Worm (Caenorhabditis elegans): Measurements from ENCODE around the gene sri-2.
A peak's percentile ranks its signal among the peaks of the same experiment; 100 is the strongest.

sri-2 gene

ce11 chrV:15928325-15928724 lies 36.7 kb downstream of the sri-2 start, which contains the start of gene pzf-1:
Gene pzf-1, minus strand, starts transcription at chrV:15928425.
- TF ChIP-seq sox-4 (tag; optimal IDR thresholded peaks at IDR 0.05) (no peak), unc-86 (tag; optimal IDR thresholded peaks at IDR 0.05) (no peak), nhr-85 (tag) (no peak), Y116A8C.19 (tag; optimal IDR thresholded peaks at IDR 0.05; ENCODE audit: borderline replicate concordance) (no peak), xbp-1 (tag; optimal IDR thresholded peaks at IDR 0.05) (no peak), isw-1 (GFP tag; IDR thresholded peaks at IDR 0.05) (no peak), lin-35 (GFP tag; optimal IDR thresholded peaks at IDR 0.05) (no peak), ceh-63 (GFP tag; optimal IDR thresholded peaks at IDR 0.05) (no peak), fkh-4 (tag; optimal IDR thresholded peaks at IDR 0.05; ENCODE audit: borderline replicate concordance) (no peak), lir-3 (tag; optimal IDR thresholded peaks at IDR 0.05; ENCODE audit: poor library complexity) (no peak)

DNA sequence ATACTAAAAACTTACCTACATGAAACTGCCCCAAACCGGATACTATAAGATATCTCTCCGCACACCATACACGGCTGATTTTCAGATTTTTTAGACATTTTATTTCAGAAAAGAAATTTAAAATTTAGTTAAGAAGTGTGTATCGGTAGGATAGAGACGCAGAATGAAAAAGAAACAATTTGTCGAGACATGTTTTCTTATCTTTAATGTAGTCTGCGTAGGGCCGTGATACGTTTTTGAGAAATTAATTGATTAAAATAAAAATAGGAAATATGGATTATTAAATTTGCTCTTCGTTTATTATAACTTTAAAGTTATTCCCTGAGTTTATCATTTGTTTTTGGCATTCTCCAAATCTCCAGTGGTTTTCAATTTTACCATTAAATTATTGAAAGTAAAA lies 40.7 kb downstream of the sri-2 start, which contains the start of gene nhr-108:
TSS of gene nhr-108 (minus strand) at position 166 of the 400 bp plus-strand sequence.
- TF ChIP-seq lsy-2 (tag; optimal IDR thresholded peaks at IDR 0.05) (no peak), elt-2 (tag; optimal IDR thresholded peaks at IDR 0.05) (peak; percentile 22), efl-1 (optimal IDR thresholded peaks at IDR 0.05) (no peak), efl-1 (GFP tag; optimal IDR thresholded peaks at IDR 0.05 in 1 of 2) (peak in 1 of 2 experiments; percentile 85)

ce11 chrV:15922979-15923378 lies 42.0 kb downstream of the sri-2 start, which contains the start of gene F35E8.13:
Gene F35E8.13, plus strand, starts transcription at chrV:15923279.
- TF ChIP-seq mab-9 (GFP tag; IDR thresholded peaks at IDR 0.05) (no peak), nhr-71 (tag; optimal IDR thresholded peaks at IDR 0.05) (no peak), nhr-84 (tag; optimal IDR thresholded peaks at IDR 0.05) (no peak), dsc-1 (tag; optimal IDR thresholded peaks at IDR 0.05) (no peak)

ce11 chrV:15921102-15921501 lies 43.9 kb downstream of the sri-2 start, which contains the start of gene cdr-1:
Gene cdr-1, plus strand, starts transcription at chrV:15921309.
- TF ChIP-seq lin-13 (GFP tag; optimal IDR thresholded peaks at IDR 0.05) (no peak), aha-1 (tag; optimal IDR thresholded peaks at IDR 0.05) (no peak), elt-3 (tag; optimal IDR thresholded peaks at IDR 0.05) (peak in 1 of 6 experiments; percentile 11), jun-1 (tag; optimal IDR thresholded peaks at IDR 0.05) (no peak)

- no peak for TF ChIP-seq ztf-4 (tag; optimal IDR thresholded peaks at IDR 0.05)
- TF ChIP-seq unc-98 (GFP tag; IDR thresholded peaks at IDR 0.05): no peak
- TF ChIP-seq lin-15B (tag; optimal IDR thresholded peaks at IDR 0.05): no peak
- TF ChIP-seq sptf-1 (tag; optimal IDR thresholded peaks at IDR 0.05): no peak
- TF ChIP-seq ztf-11 (tag; optimal IDR thresholded peaks at IDR 0.05): no peak
- TF ChIP-seq efl-3 (GFP tag; optimal IDR thresholded peaks at IDR 0.05): no peak
- no peak for TF ChIP-seq xbp-1 (tag; optimal IDR thresholded peaks at IDR 0.05)
- no peak for TF ChIP-seq ama-1 (optimal IDR thresholded peaks at IDR 0.05)
- TF ChIP-seq egl-27 (tag; optimal IDR thresholded peaks at IDR 0.05): no peak
- no peak for TF ChIP-seq hlh-4 (tag; optimal IDR thresholded peaks at IDR 0.05)
- TF ChIP-seq egl-13 (tag; optimal IDR thresholded peaks at IDR 0.05): no peak
- TF ChIP-seq aha-1 (tag; optimal IDR thresholded peaks at IDR 0.05): no peak
- no peak for TF ChIP-seq lir-3 (tag; optimal IDR thresholded peaks at IDR 0.05; ENCODE audit: poor library complexity)
- TF ChIP-seq mef-2 (tag; optimal IDR thresholded peaks at IDR 0.05): no peak
These were observed 44.7 kb downstream of the sri-2 start, which contains the start of gene F35E8.10 for ce11 chrV:15920273-15920672. Gene F35E8.10, minus strand, starts transcription at chrV:15920373.

DNA sequence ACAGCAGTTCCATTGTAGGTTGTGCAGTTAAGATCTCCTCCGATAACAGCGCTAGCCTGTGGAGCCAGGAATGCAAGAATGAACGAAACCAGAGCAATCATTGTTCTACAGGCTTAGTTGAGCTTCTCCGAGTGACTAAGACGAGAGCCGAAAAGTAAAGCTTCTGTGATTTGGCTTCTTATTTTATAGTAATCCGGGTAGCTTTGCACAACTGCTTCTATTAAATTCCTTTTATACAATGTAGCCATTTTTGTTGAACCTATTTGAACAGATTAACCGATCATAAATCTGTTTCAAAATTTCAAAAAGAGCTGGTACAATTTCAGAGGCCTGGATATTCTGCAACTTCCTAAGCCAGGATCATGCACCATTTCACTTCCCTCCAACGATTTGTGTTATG lies 47.6 kb downstream of the sri-2 start, which contains the start of gene F35E8.9:
TSS of gene F35E8.9 (minus strand) at position 101 of the 400 bp plus-strand sequence.
- no peak for TF ChIP-seq egl-27 (tag; optimal IDR thresholded peaks at IDR 0.05)
- TF ChIP-seq rnt-1 (tag; optimal IDR thresholded peaks at IDR 0.05): no peak
- TF ChIP-seq elt-3 (tag; optimal IDR thresholded peaks at IDR 0.05): no peak
- no peak for TF ChIP-seq nhr-84 (tag; optimal IDR thresholded peaks at IDR 0.05)
- TF ChIP-seq sox-4 (tag; optimal IDR thresholded peaks at IDR 0.05): no peak

All from whole organism, L1 larva.